Fruit fly (Drosophila melanogaster): ENCODE results near the gene Oatp33Ea.

Gene Oatp33Ea

dm6 chr2L:12493771-12494317, 48.1 kb upstream of the Oatp33Ea start (continued):
- peak; percentile 20 for TF ChIP-seq Fer1 (GFP tag; optimal IDR thresholded peaks at IDR 0.05)
- TF ChIP-seq prd (optimal IDR thresholded peaks at IDR 0.05) = no peak
- TF ChIP-seq prd (GFP tag; IDR thresholded peaks at IDR 0.05) = no peak
- no peak for TF ChIP-seq salm (tag; optimal IDR thresholded peaks at IDR 0.05)
- peak; percentile 98 for TF ChIP-seq grn (GFP tag; optimal IDR thresholded peaks at IDR 0.05)
- TF ChIP-seq CG6765 (GFP tag; optimal IDR thresholded peaks at IDR 0.05) = peak; percentile 42
- no peak for TF ChIP-seq fru (optimal IDR thresholded peaks at IDR 0.05)
- no peak for TF ChIP-seq CG17328 (GFP tag; IDR thresholded peaks at IDR 0.05)
- no peak for TF ChIP-seq CG7987 (GFP tag; optimal IDR thresholded peaks at IDR 0.05)
- peak; percentile 42; the same call in 1 of the 2 replicates for TF ChIP-seq slbo (GFP tag; IDR thresholded peaks at IDR 0.05)
- TF ChIP-seq Max (GFP tag; optimal IDR thresholded peaks at IDR 0.05) = no peak
- TF ChIP-seq Poxn (GFP tag; IDR thresholded peaks at IDR 0.05) = no peak
- no peak for TF ChIP-seq CG11085 (GFP tag; IDR thresholded peaks at IDR 0.05)
- TF ChIP-seq Scr (GFP tag; IDR thresholded peaks at IDR 0.05; ENCODE audit: partially characterized antibody) = no peak
- no peak for TF ChIP-seq CG6689 (GFP tag; IDR thresholded peaks at IDR 0.05)
- peak; percentile 34 for TF ChIP-seq CG2678 (tag; optimal IDR thresholded peaks at IDR 0.05)
- no peak for TF ChIP-seq Xbp1 (GFP tag; optimal IDR thresholded peaks at IDR 0.05)
- TF ChIP-seq dpn (GFP tag; optimal IDR thresholded peaks at IDR 0.05) = peak in 1 of 2 experiments; percentile 9
- TF ChIP-seq z (GFP tag; IDR thresholded peaks at IDR 0.05) = 0 out of 3 replicates have a peak, but pooled peaks have one; percentile 38
- TF ChIP-seq Drgx (GFP tag; IDR thresholded peaks at IDR 0.05) = no peak
- no peak for TF ChIP-seq dysf (GFP tag; IDR thresholded peaks at IDR 0.05)
- TF ChIP-seq CG2120 (GFP tag; optimal IDR thresholded peaks at IDR 0.05) = peak; percentile 30
- peak; percentile 71 for TF ChIP-seq Med (GFP tag)
- no peak for TF ChIP-seq CG1603 (tag; optimal IDR thresholded peaks at IDR 0.05)
- peak; percentile 50 for TF ChIP-seq CG34376 (GFP tag; optimal IDR thresholded peaks at IDR 0.05)
- no peak for TF ChIP-seq Xrp1 (GFP tag; IDR thresholded peaks at IDR 0.05)
- TF ChIP-seq mirr (GFP tag; optimal IDR thresholded peaks at IDR 0.05) = peak; percentile 44
- no peak for TF ChIP-seq CG13894 (tag; optimal IDR thresholded peaks at IDR 0.05)
- no peak for TF ChIP-seq odd (GFP tag; optimal IDR thresholded peaks at IDR 0.05)
- no peak for TF ChIP-seq Optix (GFP tag; IDR thresholded peaks at IDR 0.05)
- no peak for TF ChIP-seq Aef1 (GFP tag; IDR thresholded peaks at IDR 0.05)
- TF ChIP-seq CG8290 (GFP tag; optimal IDR thresholded peaks at IDR 0.05) = no peak
- TF ChIP-seq CG8290 (tag; optimal IDR thresholded peaks at IDR 0.05) = peak in 1 of 2 experiments; percentile 51
- peak; percentile 24 for TF ChIP-seq org-1 (GFP tag; optimal IDR thresholded peaks at IDR 0.05)
- no peak for TF ChIP-seq Adf1 (GFP tag; IDR thresholded peaks at IDR 0.05)
- no peak for TF ChIP-seq en (GFP tag; optimal IDR thresholded peaks at IDR 0.05)
- TF ChIP-seq CG9797 (GFP tag; optimal IDR thresholded peaks at IDR 0.05) = no peak
- TF ChIP-seq sna (GFP tag; IDR thresholded peaks at IDR 0.05; ENCODE audit: partially characterized antibody) = no peak
- no peak for TF ChIP-seq slou (GFP tag; optimal IDR thresholded peaks at IDR 0.05)
- no peak for TF ChIP-seq tx (GFP tag; optimal IDR thresholded peaks at IDR 0.05)
- TF ChIP-seq CG3281 (GFP tag; optimal IDR thresholded peaks at IDR 0.05) = peak; percentile 46
- no peak for TF ChIP-seq yki (optimal IDR thresholded peaks at IDR 0.05)
- TF ChIP-seq CG8765 (GFP tag; IDR thresholded peaks at IDR 0.05) = no peak
- no peak for TF ChIP-seq tin (GFP tag; optimal IDR thresholded peaks at IDR 0.05)
- TF ChIP-seq Atf-2 (GFP tag; optimal IDR thresholded peaks at IDR 0.05) = no peak
- peak; percentile 56 for TF ChIP-seq BtbVII (GFP tag; optimal IDR thresholded peaks at IDR 0.05)
- peak; percentile 96 for TF ChIP-seq sqz (GFP tag; optimal IDR thresholded peaks at IDR 0.05)
- no peak for TF ChIP-seq CG18476 (GFP tag; optimal IDR thresholded peaks at IDR 0.05)
- no peak for TF ChIP-seq Doc2 (GFP tag; IDR thresholded peaks at IDR 0.05)
- no peak for TF ChIP-seq bbx (GFP tag; IDR thresholded peaks at IDR 0.05; ENCODE audit: partially characterized antibody)
- no peak for TF ChIP-seq CG3163 (GFP tag; optimal IDR thresholded peaks at IDR 0.05)
- TF ChIP-seq gem (tag; optimal IDR thresholded peaks at IDR 0.05) = peak; percentile 22
- TF ChIP-seq Oaz (GFP tag; IDR thresholded peaks at IDR 0.05) = no peak
